Worm (Caenorhabditis elegans) whole organism, late embryonic: ENCODE data around the gene try-14.
A peak's percentile ranks its signal among the peaks of the same experiment; 100 is the strongest.

ENCODE experiments used
- C08G9.2 ChIP-seq: sonication (generic microtip); optimal IDR thresholded peaks from 2 replicates; lab custom pipeline; 2016; ENCODE audit warnings: mild to moderate bottlenecking, missing genetic modification characterization, moderate library complexity, missing compliant biosample characterization
- F13H6.1 ChIP-seq: sonication (generic microtip); optimal IDR thresholded peaks from 2 replicates; lab custom pipeline; 2016; ENCODE audit warnings: missing genetic modification characterization, missing compliant biosample characterization
- K09A11.1 ChIP-seq: sonication (generic microtip); optimal IDR thresholded peaks from 2 replicates; lab custom pipeline; 2017; ENCODE audit warnings: antibody characterized with exemption, mild to moderate bottlenecking, missing genetic modification characterization, missing compliant biosample characterization; ENCODE audit not compliant: insufficient read depth
- Y22D7AL.16 ChIP-seq: sonication (generic microtip); optimal IDR thresholded peaks from 2 replicates; lab custom pipeline; 2016; ENCODE audit warnings: missing genetic modification characterization, missing compliant biosample characterization
- ahr-1 ChIP-seq: sonication (generic microtip); optimal IDR thresholded peaks from 2 replicates; lab custom pipeline; 2016; ENCODE audit warnings: missing genetic modification characterization, missing compliant biosample characterization
- ceh-14 ChIP-seq: sonication (generic microtip); optimal IDR thresholded peaks from 2 replicates; lab custom pipeline; 2016; ENCODE audit warnings: missing genotype, missing genetic modification characterization, missing compliant biosample characterization
- ceh-19 ChIP-seq: fragments of 200-800 bp; sonication (Bioruptor generic); optimal IDR thresholded peaks from 2 replicates; lab custom pipeline; 2018; ENCODE audit warnings: mild to moderate bottlenecking, missing genetic modification characterization, missing compliant biosample characterization
- ceh-2 ChIP-seq: sonication (generic microtip); optimal IDR thresholded peaks from 2 replicates; lab custom pipeline; 2016; ENCODE audit warnings: missing genotype, missing genetic modification characterization, missing compliant biosample characterization
- ceh-24 ChIP-seq: sonication (generic microtip); optimal IDR thresholded peaks from 2 replicates; lab custom pipeline; 2016; ENCODE audit warnings: mild to moderate bottlenecking, missing genetic modification characterization, missing compliant biosample characterization
- ceh-30 ChIP-seq: fragments of 150-350 bp; optimal IDR thresholded peaks from 2 replicates; lab custom pipeline; 2014; ENCODE audit warnings: missing biosample characterization, missing genetic modification characterization
- ceh-31 ChIP-seq: sonication (generic microtip); optimal IDR thresholded peaks from 2 replicates; lab custom pipeline; 2016; ENCODE audit warnings: missing genetic modification characterization, missing compliant biosample characterization
- ceh-34 ChIP-seq: sonication (generic microtip); optimal IDR thresholded peaks from 2 replicates; lab custom pipeline; 2016; ENCODE audit warnings: mild to moderate bottlenecking, missing genetic modification characterization, missing compliant biosample characterization
- ceh-45 ChIP-seq: fragments of 200-800 bp; sonication (Bioruptor generic); IDR thresholded peaks from 2 replicates; pipeline ENCODE4 v1.3.6; 2022; ENCODE audit warnings: missing genetic modification reagents, missing genetic modification characterization, missing compliant biosample characterization
- ceh-6 ChIP-seq: fragments of 200-800 bp; sonication (Bioruptor generic); optimal IDR thresholded peaks from 2 replicates; lab custom pipeline; 2018; ENCODE audit warnings: mild to moderate bottlenecking, missing genetic modification characterization, missing compliant biosample characterization
- ceh-9 ChIP-seq: sonication (generic microtip); optimal IDR thresholded peaks from 2 replicates; lab custom pipeline; 2016; ENCODE audit warnings: mild to moderate bottlenecking, missing genetic modification characterization, inconsistent platforms, missing compliant biosample characterization
- che-1 ChIP-seq: sonication (generic microtip); optimal IDR thresholded peaks from 2 replicates; lab custom pipeline; 2016; ENCODE audit warnings: mild to moderate bottlenecking, missing genetic modification characterization, missing compliant biosample characterization
- dve-1 ChIP-seq: sonication (generic microtip); optimal IDR thresholded peaks from 2 replicates; lab custom pipeline; 2017; ENCODE audit warnings: antibody characterized with exemption, mild to moderate bottlenecking, missing genetic modification characterization, missing compliant biosample characterization
- elt-2 ChIP-seq: sonication (generic microtip); optimal IDR thresholded peaks from 2 replicates; lab custom pipeline; 2016; ENCODE audit warnings: missing genetic modification reagents, missing genetic modification characterization, missing compliant biosample characterization
- elt-4 ChIP-seq: sonication (generic microtip); optimal IDR thresholded peaks from 2 replicates; lab custom pipeline; 2016; ENCODE audit warnings: missing genetic modification characterization, missing compliant biosample characterization
- ets-4 ChIP-seq: sonication (generic microtip); optimal IDR thresholded peaks from 2 replicates; lab custom pipeline; 2016; ENCODE audit warnings: missing genetic modification characterization, missing compliant biosample characterization
- fkh-6 ChIP-seq: sonication (generic microtip); optimal IDR thresholded peaks from 2 replicates; lab custom pipeline; 2016; ENCODE audit warnings: missing genetic modification characterization, missing compliant biosample characterization
- gmeb-2 ChIP-seq: sonication (generic microtip); optimal IDR thresholded peaks from 2 replicates; lab custom pipeline; 2016; ENCODE audit warnings: missing genetic modification characterization, inconsistent platforms, missing compliant biosample characterization
- hlh-30 ChIP-seq: sonication (generic microtip); optimal IDR thresholded peaks from 2 replicates; lab custom pipeline; 2017; ENCODE audit warnings: antibody characterized with exemption, missing genetic modification characterization, missing compliant biosample characterization; ENCODE audit not compliant: insufficient read depth
- hlh-8 ChIP-seq: sonication (generic microtip); optimal IDR thresholded peaks from 2 replicates; lab custom pipeline; 2016; ENCODE audit warnings: missing genotype, missing genetic modification characterization, missing compliant biosample characterization
- lim-6 ChIP-seq: sonication (generic microtip); optimal IDR thresholded peaks from 2 replicates; lab custom pipeline; 2016; ENCODE audit warnings: missing genetic modification characterization, missing compliant biosample characterization
- madf-2 ChIP-seq: sonication (generic microtip); optimal IDR thresholded peaks from 2 replicates; lab custom pipeline; 2017; ENCODE audit warnings: missing genetic modification characterization, missing compliant biosample characterization
- mec-3 ChIP-seq: sonication (generic microtip); optimal IDR thresholded peaks from 2 replicates; lab custom pipeline; 2016; ENCODE audit warnings: borderline replicate concordance, missing genetic modification characterization, missing compliant biosample characterization
- npax-4 ChIP-seq: sonication (generic microtip); optimal IDR thresholded peaks from 2 replicates; lab custom pipeline; 2016; ENCODE audit warnings: missing genetic modification characterization, missing compliant biosample characterization
- odd-2 ChIP-seq: sonication (generic microtip); optimal IDR thresholded peaks from 2 replicates; lab custom pipeline; 2017; ENCODE audit warnings: antibody characterized with exemption, mild to moderate bottlenecking, missing genetic modification characterization, missing compliant biosample characterization
- pag-3 ChIP-seq: sonication (generic microtip); optimal IDR thresholded peaks from 2 replicates; lab custom pipeline; 2016; ENCODE audit warnings: missing compliant biosample characterization, missing genetic modification characterization, borderline replicate concordance
- pat-9 ChIP-seq: fragments of 200-800 bp; sonication (Bioruptor generic); optimal IDR thresholded peaks from 2 replicates; lab custom pipeline; 2018; ENCODE audit warnings: mild to moderate bottlenecking, missing genetic modification characterization, moderate library complexity, missing compliant biosample characterization
- pha-2 ChIP-seq: sonication (generic microtip); optimal IDR thresholded peaks from 2 replicates; lab custom pipeline; 2017; ENCODE audit warnings: mild to moderate bottlenecking, missing genetic modification characterization, missing compliant biosample characterization
- pha-4 ChIP-seq: fragments of 150-350 bp; optimal IDR thresholded peaks from 2 replicates; lab custom pipeline; 2018; ENCODE audit warnings: missing biosample characterization, missing genetic modification reagents, missing genetic modification characterization
- pqm-1 ChIP-seq: sonication (generic microtip); optimal IDR thresholded peaks from 2 replicates; lab custom pipeline; 2016; ENCODE audit warnings: missing genetic modification characterization, missing compliant biosample characterization
- pros-1 ChIP-seq: fragments of 150-350 bp; optimal IDR thresholded peaks from 2 replicates; lab custom pipeline; 2014; ENCODE audit warnings: missing biosample characterization, missing genetic modification reagents, missing genetic modification characterization
- rnt-1 ChIP-seq: sonication (generic microtip); optimal IDR thresholded peaks from 2 replicates; lab custom pipeline; 2016; ENCODE audit warnings: missing genetic modification characterization, missing compliant biosample characterization
- sdc-2 ChIP-seq: sonication (generic microtip); optimal IDR thresholded peaks from 2 replicates; lab custom pipeline; 2016; ENCODE audit warnings: missing genotype, missing genetic modification characterization, missing compliant biosample characterization
- sox-2 ChIP-seq: fragments of 200-800 bp; sonication (Bioruptor generic); IDR thresholded peaks from 2 replicates; pipeline ENCODE4 v1.3.6; 2022; ENCODE audit warnings: missing genetic modification reagents, missing genetic modification characterization, missing compliant biosample characterization
- tbx-2 ChIP-seq: sonication (generic microtip); optimal IDR thresholded peaks from 2 replicates; lab custom pipeline; 2016; ENCODE audit warnings: missing genetic modification characterization, missing compliant biosample characterization
- tbx-7 ChIP-seq: sonication (generic microtip); optimal IDR thresholded peaks from 2 replicates; lab custom pipeline; 2016; ENCODE audit warnings: missing genotype, missing genetic modification characterization, missing compliant biosample characterization
- ttx-3 ChIP-seq: sonication (generic microtip); optimal IDR thresholded peaks from 2 replicates; lab custom pipeline; 2016; ENCODE audit warnings: missing genetic modification reagents, missing genetic modification characterization, missing compliant biosample characterization
- unc-3 ChIP-seq, 2 experiments: fragments of 200-800 bp in 1 of 2; sonication (Bioruptor generic) in 1 of 2; sonication (generic microtip) in 1 of 2; conservative IDR thresholded peaks in 1 of 2; optimal IDR thresholded peaks in 1 of 2; 2 replicates each; pipeline versions ENCODE4 v1.3.6 to Lab custom; 2016 to 2022; ENCODE audit warnings: missing compliant biosample characterization in 2 of 2, missing genetic modification characterization in 2 of 2, missing genetic modification reagents in 1 of 2
- unc-42 ChIP-seq: sonication (generic microtip); optimal IDR thresholded peaks from 2 replicates; lab custom pipeline; 2016; ENCODE audit warnings: missing genotype, missing genetic modification characterization, missing compliant biosample characterization
- unc-55 ChIP-seq: sonication (generic microtip); optimal IDR thresholded peaks from 2 replicates; lab custom pipeline; 2017; ENCODE audit warnings: missing biosample characterization, missing genetic modification reagents, missing genetic modification characterization

try-14 gene

ce11 chrX:7480756-7481155 lies 14.6 kb downstream of the try-14 start, which contains the start of gene F48E3.9:
Gene F48E3.9, plus strand, starts transcription at chrX:7481056.
- no peak for TF ChIP-seq ceh-9 (tag; lab: Kevin White, UChicago)
- no peak for TF ChIP-seq tbx-2
- no peak for TF ChIP-seq unc-3 (GFP tag; conservative IDR thresholded peaks at IDR 0.05; lab: Robert Waterston, UW)
- no peak for TF ChIP-seq unc-3 (tag; optimal IDR thresholded peaks at IDR 0.05; lab: Kevin White, UChicago)
- TF ChIP-seq ceh-31 (tag; lab: Kevin White, UChicago): no peak
- TF ChIP-seq ceh-45 (GFP tag; lab: Robert Waterston, UW): no peak
- no peak for TF ChIP-seq fkh-6 (tag; lab: Kevin White, UChicago)
- no peak for TF ChIP-seq npax-4
- no peak for TF ChIP-seq ceh-34 (tag; lab: Kevin White, UChicago)
- no peak for TF ChIP-seq hlh-30 (tag; lab: Kevin White, UChicago)
- TF ChIP-seq F13H6.1: no peak
- no peak for TF ChIP-seq C08G9.2 (tag; lab: Kevin White, UChicago)
- no peak for TF ChIP-seq unc-55
- TF ChIP-seq ceh-19 (GFP tag; lab: Kevin White, UChicago): no peak
- no peak for TF ChIP-seq dve-1 (tag; lab: Kevin White, UChicago)
- TF ChIP-seq ceh-30: no peak
- TF ChIP-seq elt-2 (tag; lab: Kevin White, UChicago): no peak
- no peak for TF ChIP-seq odd-2
- TF ChIP-seq mec-3 (tag; lab: Kevin White, UChicago): no peak

ce11 chrX:7478948-7479347 lies 16.4 kb downstream of the try-14 start, which contains the start of gene mek-1:
Gene mek-1, plus strand, starts transcription at chrX:7479248.
- no peak for TF ChIP-seq tbx-2
- no peak for TF ChIP-seq ahr-1

ce11 chrX:7478476-7478875 lies 16.9 kb downstream of the try-14 start:
- peak; percentile 57 for TF ChIP-seq tbx-2
- no peak for TF ChIP-seq ets-4 (tag; lab: Kevin White, UChicago)
- TF ChIP-seq ttx-3 (tag; lab: Kevin White, UChicago): no peak
- no peak for TF ChIP-seq ceh-2 (tag; lab: Kevin White, UChicago)
- TF ChIP-seq hlh-30 (tag; lab: Kevin White, UChicago): peak; percentile 49
- TF ChIP-seq pqm-1: no peak
- no peak for TF ChIP-seq dve-1 (tag; lab: Kevin White, UChicago)
- no peak for TF ChIP-seq che-1 (tag; lab: Kevin White, UChicago)
- TF ChIP-seq odd-2: no peak
- TF ChIP-seq npax-4: no peak
- peak; percentile 36 for TF ChIP-seq K09A11.1
- no peak for TF ChIP-seq pros-1 (tag; lab: Kevin White, UChicago)
- no peak for TF ChIP-seq sox-2 (GFP tag; lab: Robert Waterston, UW)
- no peak for TF ChIP-seq tbx-7 (tag; lab: Kevin White, UChicago)
- TF ChIP-seq ceh-34 (tag; lab: Kevin White, UChicago): no peak
- TF ChIP-seq ceh-45 (GFP tag; lab: Robert Waterston, UW): no peak
- TF ChIP-seq ceh-19 (GFP tag; lab: Kevin White, UChicago): peak; percentile 46
- TF ChIP-seq madf-2 (tag; lab: Kevin White, UChicago): no peak
- peak; percentile 51 for TF ChIP-seq sdc-2
- TF ChIP-seq ceh-14 (tag; lab: Kevin White, UChicago): no peak
- TF ChIP-seq ceh-31 (tag; lab: Kevin White, UChicago): peak; percentile 51
- TF ChIP-seq ceh-6: no peak
- no peak for TF ChIP-seq hlh-8
- TF ChIP-seq unc-42: peak; percentile 55
- peak; percentile 8 for TF ChIP-seq pat-9
- TF ChIP-seq rnt-1 (tag; lab: Kevin White, UChicago): peak; percentile 38

ce11 chrX:7474968-7475433 lies 20.4 kb downstream of the try-14 start, which contains the start of gene coh-1:
Gene coh-1, minus strand, starts transcription at chrX:7475018.
- no peak for TF ChIP-seq ahr-1
- no peak for TF ChIP-seq ets-4 (tag; lab: Kevin White, UChicago)
- TF ChIP-seq tbx-2: peak; percentile 43
- no peak for TF ChIP-seq K09A11.1
- TF ChIP-seq ceh-6: no peak
- TF ChIP-seq ceh-24 (tag; lab: Kevin White, UChicago): no peak
- no peak for TF ChIP-seq pag-3 (tag; lab: Kevin White, UChicago)
- TF ChIP-seq lim-6 (tag; lab: Kevin White, UChicago): no peak
- TF ChIP-seq pha-2 (tag; lab: Kevin White, UChicago): no peak
- TF ChIP-seq sdc-2: no peak
- no peak for TF ChIP-seq ttx-3 (tag; lab: Kevin White, UChicago)
- no peak for TF ChIP-seq ceh-45 (GFP tag; lab: Robert Waterston, UW)
- no peak for TF ChIP-seq C08G9.2 (tag; lab: Kevin White, UChicago)
- TF ChIP-seq pha-4 (tag; lab: Kevin White, UChicago): no peak
- TF ChIP-seq elt-4: no peak
- TF ChIP-seq dve-1 (tag; lab: Kevin White, UChicago): no peak
- no peak for TF ChIP-seq gmeb-2 (tag; lab: Kevin White, UChicago)
- TF ChIP-seq hlh-8: no peak
- TF ChIP-seq npax-4: no peak
- TF ChIP-seq ceh-19 (GFP tag; lab: Kevin White, UChicago): no peak
- TF ChIP-seq Y22D7AL.16 (tag; lab: Kevin White, UChicago): no peak
- peak; percentile 41 for TF ChIP-seq ceh-34 (tag; lab: Kevin White, UChicago)
- TF ChIP-seq ceh-9 (tag; lab: Kevin White, UChicago): no peak
